Fruit fly (Drosophila melanogaster) whole organism, embryonic: ENCODE data around the gene CG34310.

Experiments
- BEAF-32 ChIP-seq: fragments of 200-800 bp; sonication (Bioruptor generic); optimal IDR thresholded peaks from 3 replicates; lab custom pipeline; 2017; ENCODE audit warnings: missing biosample characterization, missing genetic modification characterization, mild to moderate bottlenecking, moderate library complexity, missing genetic modification reagents
- C15 ChIP-seq: fragments of 200-800 bp; sonication (Bioruptor generic); IDR thresholded peaks from 3 replicates; pipeline ENCODE4 v1.3.6; 2022; ENCODE audit warnings: missing biosample characterization, missing genetic modification characterization
- CG10979 ChIP-seq: fragments of 200-800 bp; sonication (Bioruptor generic); optimal IDR thresholded peaks from 2 replicates; lab custom pipeline; 2018; ENCODE audit warnings: missing biosample characterization, mild to moderate bottlenecking, missing genetic modification characterization, moderate library complexity
- CG11398 ChIP-seq: fragments of 200-800 bp; sonication (Bioruptor generic); optimal IDR thresholded peaks from 2 replicates; lab custom pipeline; 2016; ENCODE audit warnings: missing biosample characterization, missing genetic modification characterization
- CG12155 ChIP-seq: fragments of 200-800 bp; sonication (Bioruptor generic); optimal IDR thresholded peaks from 3 replicates; lab custom pipeline; 2016; ENCODE audit warnings: missing biosample characterization, missing genetic modification characterization
- CG12236 ChIP-seq: fragments of 200-800 bp; sonication (Bioruptor generic); optimal IDR thresholded peaks from 2 replicates; lab custom pipeline; 2016; ENCODE audit warnings: missing biosample characterization, missing genetic modification characterization
- CG15601 ChIP-seq: fragments of 200-800 bp; sonication (Bioruptor generic); optimal IDR thresholded peaks from 3 replicates; lab custom pipeline; 2019; ENCODE audit warnings: missing biosample characterization, mild to moderate bottlenecking, missing genetic modification characterization, moderate library complexity
- CG16815 ChIP-seq: fragments of 200-800 bp; sonication (Bioruptor generic); optimal IDR thresholded peaks from 3 replicates; lab custom pipeline; 2017; ENCODE audit warnings: missing biosample characterization, mild to moderate bottlenecking, missing genetic modification characterization
- CG2129 ChIP-seq: fragments of 200-800 bp; sonication (Bioruptor generic); IDR thresholded peaks from 2 replicates; pipeline ENCODE4 v1.3.6; 2022; ENCODE audit warnings: missing biosample characterization, missing genetic modification characterization; ENCODE audit not compliant: partially characterized antibody
- CG2889 ChIP-seq: fragments of 200-800 bp; sonication (Bioruptor generic); IDR thresholded peaks from 3 replicates; pipeline ENCODE4 v1.3.6; 2022; ENCODE audit warnings: missing biosample characterization, missing genetic modification characterization
- CG3838 ChIP-seq: fragments of 200-800 bp; sonication (Bioruptor generic); optimal IDR thresholded peaks from 3 replicates; lab custom pipeline; 2016; ENCODE audit warnings: missing biosample characterization, missing genetic modification characterization
- CG4328 ChIP-seq: fragments of 200-800 bp; sonication (Bioruptor generic); optimal IDR thresholded peaks from 3 replicates; lab custom pipeline; 2017; ENCODE audit warnings: missing biosample characterization, missing genetic modification reagents, missing genetic modification characterization
- CG5953 ChIP-seq: fragments of 200-800 bp; sonication (Bioruptor generic); IDR thresholded peaks from 2 replicates; pipeline ENCODE4 v1.3.6; 2022; ENCODE audit warnings: missing biosample characterization, missing genetic modification characterization
- CG6683 ChIP-seq: fragments of 200-800 bp; sonication (Bioruptor generic); optimal IDR thresholded peaks from 2 replicates; lab custom pipeline; 2017; ENCODE audit warnings: missing biosample characterization, mild to moderate bottlenecking, missing genetic modification characterization, missing genetic modification reagents
- CG6689 ChIP-seq: fragments of 200-800 bp; sonication (Bioruptor generic); IDR thresholded peaks from 2 replicates; pipeline ENCODE4 v1.3.6; 2022; ENCODE audit warnings: missing biosample characterization, missing genetic modification characterization
- CG8388 ChIP-seq: fragments of 200-800 bp; sonication (Bioruptor generic); optimal IDR thresholded peaks from 2 replicates; lab custom pipeline; 2019; ENCODE audit warnings: missing biosample characterization, mild to moderate bottlenecking, missing genetic modification characterization, moderate library complexity
- CG9932 ChIP-seq: fragments of 200-800 bp; sonication (Bioruptor generic); IDR thresholded peaks from 2 replicates; pipeline ENCODE4 v1.3.6; 2022; ENCODE audit warnings: missing biosample characterization, missing genetic modification characterization
- CHES-1-like ChIP-seq: fragments of 200-800 bp; sonication (Bioruptor generic); optimal IDR thresholded peaks from 2 replicates; lab custom pipeline; 2016; ENCODE audit warnings: missing biosample characterization, missing genetic modification characterization
- CoRest ChIP-seq: fragments of 200-800 bp; sonication (Bioruptor generic); optimal IDR thresholded peaks from 3 replicates; lab custom pipeline; 2018; ENCODE audit warnings: missing biosample characterization, mild to moderate bottlenecking, missing genetic modification characterization, moderate library complexity
- Dbx ChIP-seq: fragments of 200-800 bp; sonication (Bioruptor generic); IDR thresholded peaks from 3 replicates; pipeline ENCODE4 v1.3.6; 2022; ENCODE audit warnings: missing biosample characterization, missing genetic modification characterization
- Doc2 ChIP-seq: fragments of 200-800 bp; sonication (Bioruptor generic); IDR thresholded peaks from 2 replicates; pipeline ENCODE4 v1.3.6; 2022; ENCODE audit warnings: missing biosample characterization, missing genetic modification characterization
- H15 ChIP-seq: fragments of 200-800 bp; sonication (Bioruptor generic); IDR thresholded peaks from 3 replicates; pipeline ENCODE4 v1.3.6; 2022; ENCODE audit warnings: missing biosample characterization, missing genetic modification characterization
- HmgZ ChIP-seq: fragments of 200-800 bp; sonication (Bioruptor generic); optimal IDR thresholded peaks from 2 replicates; lab custom pipeline; 2018; ENCODE audit warnings: missing biosample characterization, mild to moderate bottlenecking, missing genetic modification characterization
- Meics ChIP-seq: fragments of 200-800 bp; sonication (Bioruptor generic); optimal IDR thresholded peaks from 2 replicates; lab custom pipeline; 2017; ENCODE audit warnings: missing biosample characterization, mild to moderate bottlenecking, missing genetic modification characterization
- NC2β ChIP-seq: fragments of 200-800 bp; sonication (Bioruptor generic); optimal IDR thresholded peaks from 2 replicates; lab custom pipeline; 2016; ENCODE audit warnings: missing biosample characterization, missing genetic modification characterization
- Spps ChIP-seq: fragments of 200-800 bp; sonication (Bioruptor generic); optimal IDR thresholded peaks from 2 replicates; lab custom pipeline; 2018; ENCODE audit warnings: missing biosample characterization, mild to moderate bottlenecking, missing genetic modification characterization
- TFAM ChIP-seq: fragments of 200-800 bp; sonication (Bioruptor generic); optimal IDR thresholded peaks from 2 replicates; lab custom pipeline; 2017; ENCODE audit warnings: missing biosample characterization, missing genetic modification characterization, inconsistent platforms
- ac ChIP-seq: fragments of 200-800 bp; sonication (Bioruptor generic); optimal IDR thresholded peaks from 3 replicates; lab custom pipeline; 2017; ENCODE audit warnings: missing biosample characterization, mild to moderate bottlenecking, missing genetic modification characterization
- amos ChIP-seq: fragments of 200-800 bp; sonication (Bioruptor generic); IDR thresholded peaks from 2 replicates; pipeline ENCODE4 v1.3.6; 2022; ENCODE audit warnings: missing biosample characterization, missing genetic modification characterization; ENCODE audit not compliant: partially characterized antibody
- ase ChIP-seq: fragments of 200-800 bp; sonication (Bioruptor generic); IDR thresholded peaks from 3 replicates; pipeline ENCODE4 v1.3.6; 2022; ENCODE audit warnings: missing biosample characterization, missing genetic modification characterization
- ato ChIP-seq: fragments of 200-800 bp; sonication (Bioruptor generic); IDR thresholded peaks from 2 replicates; pipeline ENCODE4 v1.3.6; 2022; ENCODE audit warnings: missing biosample characterization, missing genetic modification characterization; ENCODE audit not compliant: partially characterized antibody
- btn ChIP-seq: fragments of 200-800 bp; sonication (Bioruptor generic); optimal IDR thresholded peaks from 2 replicates; lab custom pipeline; 2016; ENCODE audit warnings: missing biosample characterization, missing genetic modification characterization
- cas ChIP-seq: fragments of 200-800 bp; sonication (Bioruptor generic); IDR thresholded peaks from 2 replicates; pipeline ENCODE4 v1.3.6; 2022; ENCODE audit warnings: missing biosample characterization, missing genetic modification characterization
- chinmo ChIP-seq: fragments of 200-800 bp; sonication (Bioruptor generic); IDR thresholded peaks from 4 replicates; pipeline ENCODE4 v1.3.6; 2022; ENCODE audit warnings: missing biosample characterization, missing genetic modification characterization; ENCODE audit not compliant: partially characterized antibody
- da ChIP-seq: fragments of 200-800 bp; sonication (Bioruptor generic); optimal IDR thresholded peaks from 2 replicates; lab custom pipeline; 2016; ENCODE audit warnings: missing biosample characterization, missing genetic modification characterization
- dimm ChIP-seq: fragments of 200-800 bp; sonication (Bioruptor generic); IDR thresholded peaks from 2 replicates; pipeline ENCODE4 v1.3.6; 2022; ENCODE audit warnings: missing biosample characterization, missing genetic modification characterization
- fd64A ChIP-seq: fragments of 200-800 bp; sonication (Bioruptor generic); optimal IDR thresholded peaks from 3 replicates; lab custom pipeline; 2018; ENCODE audit warnings: missing biosample characterization, mild to moderate bottlenecking, missing genetic modification characterization
- gcm ChIP-seq: fragments of 200-800 bp; sonication (Bioruptor generic); optimal IDR thresholded peaks from 2 replicates; lab custom pipeline; 2019; ENCODE audit warnings: missing biosample characterization, mild to moderate bottlenecking, missing genetic modification characterization, moderate library complexity
- grn ChIP-seq: fragments of 200-800 bp; sonication (Bioruptor generic); optimal IDR thresholded peaks from 3 replicates; lab custom pipeline; 2017; ENCODE audit warnings: missing biosample characterization, missing genetic modification characterization
- gro ChIP-seq: fragments of 200-800 bp; sonication (Bioruptor generic); optimal IDR thresholded peaks from 2 replicates; lab custom pipeline; 2016; ENCODE audit warnings: missing biosample characterization, missing genetic modification characterization
- gsb ChIP-seq: fragments of 200-800 bp; sonication (Bioruptor generic); IDR thresholded peaks from 2 replicates; pipeline ENCODE4 v1.3.6; 2022; ENCODE audit warnings: missing biosample characterization, missing genetic modification characterization
- her ChIP-seq: fragments of 200-800 bp; sonication (Bioruptor generic); optimal IDR thresholded peaks from 2 replicates; lab custom pipeline; 2016; ENCODE audit warnings: missing biosample characterization, missing genetic modification characterization
- kay ChIP-seq: fragments of 200-800 bp; sonication (Bioruptor generic); optimal IDR thresholded peaks from 2 replicates; lab custom pipeline; 2016; ENCODE audit warnings: missing biosample characterization, missing genetic modification characterization
- lbe ChIP-seq: fragments of 200-800 bp; sonication (Bioruptor generic); optimal IDR thresholded peaks from 2 replicates; lab custom pipeline; 2016; ENCODE audit warnings: missing biosample characterization, mild to moderate bottlenecking, missing genetic modification characterization
- luna ChIP-seq: fragments of 200-800 bp; sonication (Bioruptor generic); optimal IDR thresholded peaks from 2 replicates; lab custom pipeline; 2016; ENCODE audit warnings: missing biosample characterization, missing genetic modification characterization
- maf-S ChIP-seq: fragments of 200-800 bp; sonication (Bioruptor generic); optimal IDR thresholded peaks from 2 replicates; lab custom pipeline; 2016; ENCODE audit warnings: missing biosample characterization, missing genetic modification characterization
- pum ChIP-seq: fragments of 200-800 bp; sonication (Bioruptor generic); optimal IDR thresholded peaks from 2 replicates; lab custom pipeline; 2016; ENCODE audit warnings: missing biosample characterization, missing genetic modification characterization
- sisA ChIP-seq: fragments of 200-800 bp; sonication (Bioruptor generic); IDR thresholded peaks from 2 replicates; pipeline ENCODE4 v1.3.6; 2022; ENCODE audit warnings: missing biosample characterization, missing genetic modification characterization
- zen2 ChIP-seq: fragments of 200-800 bp; sonication (Bioruptor generic); IDR thresholded peaks from 3 replicates; pipeline ENCODE4 v1.3.6; 2022; ENCODE audit warnings: missing biosample characterization, missing genetic modification characterization; ENCODE audit not compliant: partially characterized antibody

CG34310 gene

DNA sequence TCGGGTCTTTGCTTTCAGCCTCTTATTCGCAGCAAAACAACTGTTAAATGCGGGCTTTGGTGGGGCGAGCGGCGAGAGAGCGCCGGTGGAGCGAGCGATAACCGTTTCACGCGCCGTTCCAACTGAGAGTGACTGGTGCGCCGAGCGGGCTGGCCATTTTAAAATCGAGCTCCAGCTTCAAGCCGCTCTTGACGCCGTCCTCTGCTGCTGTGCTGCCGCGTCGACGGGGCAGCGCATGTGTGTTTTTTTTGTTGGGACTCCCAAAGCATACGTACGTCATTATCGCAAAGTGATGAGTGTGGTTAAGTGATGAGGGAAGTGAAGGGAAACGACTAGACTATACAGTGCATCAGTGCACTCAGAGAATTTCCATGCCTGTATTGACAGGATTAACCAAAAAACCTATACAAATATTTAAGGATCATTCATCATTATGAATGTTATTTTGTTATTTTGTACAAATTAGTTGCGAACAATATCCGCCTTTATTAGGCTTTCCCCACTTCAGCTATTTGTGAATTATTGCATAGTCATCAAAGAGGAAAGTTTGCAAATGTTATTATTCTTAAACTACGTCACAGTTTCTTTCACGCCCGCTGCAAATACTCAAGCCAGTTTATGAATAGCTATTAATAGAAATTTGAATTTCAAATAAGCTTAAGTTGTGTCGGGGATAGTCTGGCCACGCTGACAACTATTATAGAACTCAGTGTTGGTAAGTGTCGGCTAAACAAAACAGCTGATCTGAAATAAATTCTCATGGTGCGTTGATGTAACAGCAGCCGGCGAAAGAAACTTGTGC is 9.9 kb downstream of the CG34310 start, which contains the start of gene Spn27A (continued):
- TF ChIP-seq C15 (GFP tag; lab: Robert Waterston, UW): no peak
- 0 out of 2 replicates have a peak, but pooled peaks have one; percentile 10 for TF ChIP-seq CG6689 (GFP tag; lab: Robert Waterston, UW)
- peak; percentile 69 for TF ChIP-seq CG10979 (tag; lab: Kevin White, UChicago)
- no peak for TF ChIP-seq ase
- TF ChIP-seq CG11398: no peak
- TF ChIP-seq CG4328 (GFP tag; lab: Kevin White, UChicago): peak; percentile 36
- TF ChIP-seq ato (GFP tag; lab: Robert Waterston, UW): no peak
- peak; percentile 28; the same call in 1 of the 2 replicates for TF ChIP-seq sisA (GFP tag; lab: Robert Waterston, UW)
- TF ChIP-seq lbe (GFP tag; lab: Kevin White, UChicago): peak; percentile 31
- peak; percentile 29 for TF ChIP-seq luna
- TF ChIP-seq her (GFP tag; lab: Kevin White, UChicago): peak; percentile 36
- TF ChIP-seq gro (GFP tag; lab: Kevin White, UChicago): peak; percentile 58
- no peak for TF ChIP-seq fd64A (GFP tag; lab: Kevin White, UChicago)
- peak; percentile 42 for TF ChIP-seq maf-S (GFP tag; lab: Kevin White, UChicago)
- 0 out of 3 replicates have a peak, but pooled peaks have one; percentile 43 for TF ChIP-seq H15 (GFP tag; lab: Robert Waterston, UW)
- peak; percentile 83 for TF ChIP-seq gcm (GFP tag; lab: Kevin White, UChicago)
- no peak for TF ChIP-seq CG16815
- TF ChIP-seq ac: no peak
- peak; percentile 36 for TF ChIP-seq Spps (tag; lab: Kevin White, UChicago)
- peak; percentile 49 for TF ChIP-seq CG8388 (GFP tag; lab: Kevin White, UChicago)
- no peak for TF ChIP-seq da (GFP tag; lab: Kevin White, UChicago)
- peak; percentile 6; the same call in 1 of the 3 replicates for TF ChIP-seq zen2
- no peak for TF ChIP-seq cas
- peak; percentile 41 for TF ChIP-seq pum
- TF ChIP-seq CHES-1-like: peak; percentile 59
- peak; percentile 40 for TF ChIP-seq CG12155 (GFP tag; lab: Kevin White, UChicago)
- peak; percentile 42; the same call in 1 of the 2 replicates for TF ChIP-seq CG9932
- TF ChIP-seq btn: peak; percentile 1
- TF ChIP-seq HmgZ (tag; lab: Kevin White, UChicago): peak; percentile 55
- TF ChIP-seq NC2β: peak; percentile 46
- no peak for TF ChIP-seq Doc2 (GFP tag; lab: Robert Waterston, UW)
- TF ChIP-seq amos: peak; percentile 45; the same call in 1 of the 2 replicates
- peak; percentile 42 for TF ChIP-seq BEAF-32 (GFP tag; lab: Kevin White, UChicago)
- peak; percentile 68 for TF ChIP-seq CoRest (tag; lab: Kevin White, UChicago)
- no peak for TF ChIP-seq dimm (GFP tag; lab: Robert Waterston, UW)
- TF ChIP-seq CG12236: no peak
- TF ChIP-seq chinmo (GFP tag; lab: Robert Waterston, UW): peak; percentile 80; the same call in 3 of the 4 replicates
- no peak for TF ChIP-seq Meics (GFP tag; lab: Kevin White, UChicago)
- TF ChIP-seq CG2129: no peak
- TF ChIP-seq CG5953: no peak
- peak; percentile 53 for TF ChIP-seq kay (GFP tag; lab: Kevin White, UChicago)
- no peak for TF ChIP-seq CG6683
- TF ChIP-seq CG15601 (tag; lab: Kevin White, UChicago): peak; percentile 62
- no peak for TF ChIP-seq TFAM (GFP tag; lab: Kevin White, UChicago)
- TF ChIP-seq CG3838: no peak
- TF ChIP-seq grn: no peak
- no peak for TF ChIP-seq CG2889 (GFP tag; lab: Robert Waterston, UW)
- TF ChIP-seq gsb (GFP tag; lab: Robert Waterston, UW): no peak
- 0 out of 3 replicates have a peak, but pooled peaks have one; percentile 33 for TF ChIP-seq Dbx
